Worm (Caenorhabditis elegans): ENCODE measurements around the gene pes-8.

Gene pes-8

DNA sequence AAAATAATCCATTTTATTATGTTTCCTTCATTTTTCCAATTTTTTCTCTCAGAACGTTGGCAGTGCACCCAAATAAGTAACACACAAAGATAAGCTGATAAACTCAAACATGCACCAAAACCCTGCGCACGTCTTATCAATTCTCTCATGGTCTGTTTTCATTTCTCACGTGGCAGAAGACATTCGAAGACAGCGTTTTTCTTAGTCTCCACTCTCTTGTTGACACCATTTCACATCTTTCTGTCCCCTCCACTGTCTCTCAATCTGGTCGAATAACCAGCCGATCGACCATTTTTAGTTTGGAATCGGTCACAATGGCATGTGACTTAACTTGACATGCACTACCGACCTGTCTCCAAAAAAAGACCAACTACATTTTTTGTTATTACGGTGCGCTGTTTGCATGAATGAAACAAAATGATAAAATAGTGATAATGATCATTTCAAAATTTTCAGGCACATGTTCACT is 37.7 kb upstream of the pes-8 start, which contains the start of gene C35B8.3 (continued):
- peak; percentile 60 for TF ChIP-seq unc-130 (tag; optimal IDR thresholded peaks at IDR 0.05)
- TF ChIP-seq tbx-2 (tag; optimal IDR thresholded peaks at IDR 0.05), result peak; percentile 48
- no peak for TF ChIP-seq unc-98 (GFP tag; IDR thresholded peaks at IDR 0.05)
- TF ChIP-seq elt-3 (tag; optimal IDR thresholded peaks at IDR 0.05), result peak in 4 of 6 experiments; percentile 15 to 87 (median 42)
- TF ChIP-seq lir-3 (tag; optimal IDR thresholded peaks at IDR 0.05; ENCODE audit: poor library complexity), result no peak
- peak; percentile 72 for TF ChIP-seq nhr-71 (tag; optimal IDR thresholded peaks at IDR 0.05)
- no peak for TF ChIP-seq mab-9 (GFP tag; IDR thresholded peaks at IDR 0.05)
- no peak for TF ChIP-seq rnt-1 (tag; optimal IDR thresholded peaks at IDR 0.05)
- TF ChIP-seq snu-23 (GFP tag; optimal IDR thresholded peaks at IDR 0.05), result peak; percentile 76
- no peak for TF ChIP-seq tlp-1 (tag; optimal IDR thresholded peaks at IDR 0.05)
- no peak for TF ChIP-seq efl-1 (optimal IDR thresholded peaks at IDR 0.05)
- peak in 1 of 2 experiments; percentile 91 for TF ChIP-seq efl-1 (GFP tag; optimal IDR thresholded peaks at IDR 0.05 in 1 of 2)
- TF ChIP-seq ztf-4 (tag; optimal IDR thresholded peaks at IDR 0.05), result no peak
- TF ChIP-seq egl-27 (tag; optimal IDR thresholded peaks at IDR 0.05), result no peak
- no peak for TF ChIP-seq nhr-237 (tag; optimal IDR thresholded peaks at IDR 0.05)
- no peak for TF ChIP-seq sox-4 (tag; optimal IDR thresholded peaks at IDR 0.05)
- TF ChIP-seq pag-3 (tag; optimal IDR thresholded peaks at IDR 0.05; ENCODE audit: borderline replicate concordance, insufficient read depth), result no peak
- peak; percentile 73 for TF ChIP-seq nhr-90 (tag; optimal IDR thresholded peaks at IDR 0.05; ENCODE audit: poor library complexity)
- TF ChIP-seq aly-2 (tag; optimal IDR thresholded peaks at IDR 0.05), result no peak
- TF ChIP-seq swsn-7 (tag; optimal IDR thresholded peaks at IDR 0.05), result no peak
- peak; percentile 90 for TF ChIP-seq nhr-20 (tag; optimal IDR thresholded peaks at IDR 0.05)
- TF ChIP-seq vab-15 (tag; optimal IDR thresholded peaks at IDR 0.05), result no peak
- TF ChIP-seq mef-2 (tag; optimal IDR thresholded peaks at IDR 0.05), result no peak
- no peak for TF ChIP-seq xbp-1 (tag; optimal IDR thresholded peaks at IDR 0.05)
- TF ChIP-seq lsy-2 (tag; optimal IDR thresholded peaks at IDR 0.05), result peak in 1 of 2 experiments; percentile 47
- TF ChIP-seq lin-35 (GFP tag; optimal IDR thresholded peaks at IDR 0.05), result peak in 1 of 2 experiments; percentile 79
- no peak for TF ChIP-seq nhr-12 (tag; optimal IDR thresholded peaks at IDR 0.05)
- no peak for TF ChIP-seq sup-37 (GFP tag; optimal IDR thresholded peaks at IDR 0.05)
- TF ChIP-seq lin-14 (GFP tag; optimal IDR thresholded peaks at IDR 0.05), result peak; percentile 70
- TF ChIP-seq dpl-1 (GFP tag; optimal IDR thresholded peaks at IDR 0.05), result peak in 1 of 3 experiments; percentile 6
- TF ChIP-seq aha-1 (tag; optimal IDR thresholded peaks at IDR 0.05), result no peak
- no peak for TF ChIP-seq efl-3 (GFP tag; optimal IDR thresholded peaks at IDR 0.05)
- peak in 1 of 2 experiments; percentile 88 for TF ChIP-seq mdl-1 (tag; optimal IDR thresholded peaks at IDR 0.05)
- TF ChIP-seq F16B12.6 (tag; optimal IDR thresholded peaks at IDR 0.05), result no peak
- no peak for TF ChIP-seq fkh-8 (tag; optimal IDR thresholded peaks at IDR 0.05)
- no peak for TF ChIP-seq nhr-28 (tag; optimal IDR thresholded peaks at IDR 0.05)
- TF ChIP-seq pax-3 (tag; optimal IDR thresholded peaks at IDR 0.05), result no peak
- no peak for TF ChIP-seq Y116A8C.19 (tag; optimal IDR thresholded peaks at IDR 0.05; ENCODE audit: borderline replicate concordance)
- TF ChIP-seq lin-39 (tag; optimal IDR thresholded peaks at IDR 0.05), result no peak
- no peak for TF ChIP-seq nhr-76 (tag; optimal IDR thresholded peaks at IDR 0.05)
- TF ChIP-seq elt-2 (tag; optimal IDR thresholded peaks at IDR 0.05), result peak; percentile 81
- no peak for TF ChIP-seq unc-62 (GFP tag; optimal IDR thresholded peaks at IDR 0.05)
- no peak for TF ChIP-seq ztf-11 (tag; optimal IDR thresholded peaks at IDR 0.05)

DNA sequence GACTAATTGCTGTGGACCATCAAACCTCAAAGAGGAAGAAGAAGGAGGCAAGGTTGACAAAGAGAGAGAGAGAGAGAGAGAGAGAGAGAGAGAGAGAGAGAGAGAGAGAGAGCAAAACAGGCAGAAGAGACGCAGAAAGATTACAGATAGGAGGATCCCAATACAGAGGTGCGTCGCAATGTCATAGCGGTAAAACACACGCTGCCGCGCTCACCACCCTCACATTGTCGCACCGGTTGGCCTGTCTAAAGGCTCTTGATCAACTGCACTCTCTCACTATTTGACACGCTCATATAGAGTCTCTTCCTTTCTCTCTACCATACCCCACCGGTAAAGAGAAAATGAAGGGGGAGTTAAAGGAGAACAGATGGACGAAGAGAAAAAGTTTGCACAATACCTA is 26.3 kb upstream of the pes-8 start:
- no peak for TF ChIP-seq pag-3 (tag; optimal IDR thresholded peaks at IDR 0.05; ENCODE audit: borderline replicate concordance, insufficient read depth)
- no peak for TF ChIP-seq vab-15 (tag; optimal IDR thresholded peaks at IDR 0.05)
- peak; percentile 44; the same call in 1 of the 2 replicates for TF ChIP-seq grh-1 (GFP tag; IDR thresholded peaks at IDR 0.05)
- no peak for TF ChIP-seq ceh-82 (tag; optimal IDR thresholded peaks at IDR 0.05)
- TF ChIP-seq nhr-237 (tag; optimal IDR thresholded peaks at IDR 0.05), result no peak
- TF ChIP-seq C16A3.4 (tag; optimal IDR thresholded peaks at IDR 0.05), result peak; percentile 18
- TF ChIP-seq jun-1 (tag; optimal IDR thresholded peaks at IDR 0.05), result peak; percentile 23
- no peak for TF ChIP-seq ets-5 (GFP tag; IDR thresholded peaks at IDR 0.05)
- no peak for TF ChIP-seq ztf-11 (tag; optimal IDR thresholded peaks at IDR 0.05)
- peak; percentile 18 to 53 for TF ChIP-seq lin-35 (GFP tag; optimal IDR thresholded peaks at IDR 0.05)
- TF ChIP-seq nhr-19 (GFP tag; conservative IDR thresholded peaks at IDR 0.05), result peak; percentile 31
- TF ChIP-seq hpl-2 (GFP tag; optimal IDR thresholded peaks at IDR 0.05), result no peak
- TF ChIP-seq fkh-4 (tag; optimal IDR thresholded peaks at IDR 0.05; ENCODE audit: borderline replicate concordance), result no peak
- no peak for TF ChIP-seq sup-37 (GFP tag; optimal IDR thresholded peaks at IDR 0.05)
- no peak for TF ChIP-seq egl-27 (tag; optimal IDR thresholded peaks at IDR 0.05)
- TF ChIP-seq pqm-1 (tag; optimal IDR thresholded peaks at IDR 0.05), result no peak
- peak; percentile 3 for TF ChIP-seq skn-1 (tag; optimal IDR thresholded peaks at IDR 0.05)

All from whole organism, L1 larva.